Fruit fly (Drosophila melanogaster) whole organism, embryonic: ENCODE results near the gene Catsup.
A peak's percentile ranks its signal among the peaks of the same experiment; 100 is the strongest.

Source experiments
- Adf1 ChIP-seq: fragments of 200-800 bp; sonication (Bioruptor generic); IDR thresholded peaks from 2 replicates; pipeline ENCODE4 v1.3.6; 2022; ENCODE audit warnings: missing biosample characterization, missing genetic modification characterization
- Antp ChIP-seq: fragments of 200-800 bp; sonication (Bioruptor generic); optimal IDR thresholded peaks from 3 replicates; lab custom pipeline; 2016; ENCODE audit warnings: missing biosample characterization, missing genetic modification characterization
- Bgb ChIP-seq: fragments of 200-800 bp; sonication (Bioruptor generic); IDR thresholded peaks from 2 replicates; pipeline ENCODE4 v1.3.6; 2022; ENCODE audit warnings: missing biosample characterization, missing genetic modification characterization; ENCODE audit not compliant: partially characterized antibody
- CG10147 ChIP-seq: fragments of 200-800 bp; sonication (Bioruptor generic); optimal IDR thresholded peaks from 2 replicates; lab custom pipeline; 2019; ENCODE audit warnings: missing biosample characterization, mild to moderate bottlenecking, missing genetic modification characterization, moderate library complexity
- CG10431 ChIP-seq: fragments of 200-800 bp; sonication (Bioruptor generic); optimal IDR thresholded peaks from 3 replicates; lab custom pipeline; 2018; ENCODE audit warnings: missing biosample characterization, mild to moderate bottlenecking, missing genetic modification characterization
- CG10543 ChIP-seq: fragments of 200-800 bp; sonication (Bioruptor generic); optimal IDR thresholded peaks from 3 replicates; lab custom pipeline; 2017; ENCODE audit warnings: missing biosample characterization, mild to moderate bottlenecking, missing genetic modification characterization, moderate library complexity
- CG10654 ChIP-seq: fragments of 200-800 bp; sonication (Bioruptor generic); optimal IDR thresholded peaks from 2 replicates; lab custom pipeline; 2016; ENCODE audit warnings: missing biosample characterization, missing genetic modification characterization
- CG11723 ChIP-seq: fragments of 200-800 bp; sonication (Bioruptor generic); optimal IDR thresholded peaks from 2 replicates; lab custom pipeline; 2017; ENCODE audit warnings: missing biosample characterization, mild to moderate bottlenecking, missing genetic modification characterization
- CG12104 ChIP-seq: fragments of 200-800 bp; sonication (Bioruptor generic); optimal IDR thresholded peaks from 3 replicates; lab custom pipeline; 2016; ENCODE audit warnings: missing biosample characterization, missing genetic modification characterization
- CG12155 ChIP-seq: fragments of 200-800 bp; sonication (Bioruptor generic); optimal IDR thresholded peaks from 3 replicates; lab custom pipeline; 2016; ENCODE audit warnings: missing biosample characterization, missing genetic modification characterization
- CG13894 ChIP-seq: fragments of 200-800 bp; sonication (Bioruptor generic); optimal IDR thresholded peaks from 3 replicates; lab custom pipeline; 2018; ENCODE audit warnings: missing biosample characterization, mild to moderate bottlenecking, missing genetic modification characterization, moderate library complexity
- CG15479 ChIP-seq: fragments of 200-800 bp; sonication (Bioruptor generic); optimal IDR thresholded peaks from 3 replicates; lab custom pipeline; 2019; ENCODE audit warnings: missing biosample characterization, mild to moderate bottlenecking, missing genetic modification characterization, moderate library complexity
- CG17802 ChIP-seq: fragments of 200-800 bp; sonication (Bioruptor generic); optimal IDR thresholded peaks from 2 replicates; lab custom pipeline; 2018; ENCODE audit warnings: missing biosample characterization, mild to moderate bottlenecking, missing genetic modification characterization, moderate library complexity
- CG18262 ChIP-seq: fragments of 200-800 bp; optimal IDR thresholded peaks from 3 replicates; lab custom pipeline; 2019; ENCODE audit warnings: missing biosample characterization, mild to moderate bottlenecking, missing genetic modification characterization, moderate library complexity
- CG18599 ChIP-seq: fragments of 200-800 bp; sonication (Bioruptor generic); optimal IDR thresholded peaks from 3 replicates; lab custom pipeline; 2017; ENCODE audit warnings: missing biosample characterization, missing genetic modification characterization, mild to moderate bottlenecking, moderate library complexity, missing genetic modification reagents
- CG3065 ChIP-seq: fragments of 200-800 bp; sonication (Bioruptor generic); optimal IDR thresholded peaks from 2 replicates; lab custom pipeline; 2016; ENCODE audit warnings: missing biosample characterization, missing genetic modification characterization
- CG33557 ChIP-seq: fragments of 200-800 bp; sonication (Bioruptor generic); optimal IDR thresholded peaks from 2 replicates; lab custom pipeline; 2019; ENCODE audit warnings: missing biosample characterization, mild to moderate bottlenecking, missing genetic modification characterization, moderate library complexity
- CG3847 ChIP-seq: fragments of 200-800 bp; sonication (Bioruptor generic); IDR thresholded peaks from 2 replicates; pipeline ENCODE4 v1.3.6; 2022; ENCODE audit warnings: missing biosample characterization, missing genetic modification characterization
- CG4424 ChIP-seq: fragments of 200-800 bp; sonication (Bioruptor generic); optimal IDR thresholded peaks from 3 replicates; lab custom pipeline; 2016; ENCODE audit warnings: missing biosample characterization, missing genetic modification characterization
- CG7556 ChIP-seq: fragments of 200-800 bp; sonication (Bioruptor generic); optimal IDR thresholded peaks from 2 replicates; lab custom pipeline; 2017; ENCODE audit warnings: missing biosample characterization, mild to moderate bottlenecking, missing genetic modification characterization
- CG8924 ChIP-seq: fragments of 200-800 bp; optimal IDR thresholded peaks from 3 replicates; lab custom pipeline; 2019; ENCODE audit warnings: missing biosample characterization, mild to moderate bottlenecking, missing genetic modification characterization, moderate library complexity
- CHES-1-like ChIP-seq: fragments of 200-800 bp; sonication (Bioruptor generic); optimal IDR thresholded peaks from 2 replicates; lab custom pipeline; 2016; ENCODE audit warnings: missing biosample characterization, missing genetic modification characterization
- Gsc ChIP-seq: fragments of 200-800 bp; sonication (Bioruptor generic); IDR thresholded peaks from 2 replicates; pipeline ENCODE4 v1.3.6; 2022; ENCODE audit warnings: missing biosample characterization, missing genetic modification characterization
- Hey ChIP-seq: fragments of 200-800 bp; sonication (Bioruptor generic); optimal IDR thresholded peaks from 3 replicates; lab custom pipeline; 2018; ENCODE audit warnings: missing biosample characterization, mild to moderate bottlenecking, missing genetic modification characterization
- Med ChIP-seq: fragments of 200-800 bp; sonication (Bioruptor generic); peaks from one replicate; lab custom pipeline; 2016; ENCODE audit warnings: missing biosample characterization, missing genetic modification characterization, mild to moderate bottlenecking, inconsistent platforms, moderate library complexity
- Mrtf ChIP-seq: fragments of 200-800 bp; sonication (Bioruptor generic); IDR thresholded peaks from 3 replicates; pipeline ENCODE4 v1.3.6; 2022; ENCODE audit warnings: missing biosample characterization, missing genetic modification characterization
- Sry-δ ChIP-seq: fragments of 200-800 bp; sonication (Bioruptor generic); optimal IDR thresholded peaks from 2 replicates; lab custom pipeline; 2016; ENCODE audit warnings: missing biosample characterization, missing genetic modification characterization
- TFAM ChIP-seq: fragments of 200-800 bp; sonication (Bioruptor generic); optimal IDR thresholded peaks from 2 replicates; lab custom pipeline; 2017; ENCODE audit warnings: missing biosample characterization, missing genetic modification characterization, inconsistent platforms
- abd-A ChIP-seq: fragments of 200-800 bp; sonication (Bioruptor generic); optimal IDR thresholded peaks from 3 replicates; lab custom pipeline; 2019; ENCODE audit warnings: missing biosample characterization, mild to moderate bottlenecking, missing genetic modification characterization, moderate library complexity
- chif ChIP-seq, 2 experiments: fragments of 200-800 bp; sonication (Bioruptor generic); optimal IDR thresholded peaks; 3 replicates each; lab custom pipeline; 2016; ENCODE audit warnings: missing biosample characterization in 2 of 2, missing genetic modification characterization in 2 of 2
- ci ChIP-seq: fragments of 200-800 bp; sonication (Bioruptor generic); IDR thresholded peaks from 3 replicates; pipeline ENCODE4 v1.3.6; 2022; ENCODE audit warnings: missing biosample characterization, missing genetic modification characterization
- crol ChIP-seq: fragments of 200-800 bp; sonication (Bioruptor generic); IDR thresholded peaks from 2 replicates; pipeline ENCODE4 v1.3.6; 2022; ENCODE audit warnings: missing biosample characterization, missing genetic modification characterization
- exex ChIP-seq: fragments of 200-800 bp; sonication (Bioruptor generic); optimal IDR thresholded peaks from 4 replicates; lab custom pipeline; 2018; ENCODE audit warnings: missing biosample characterization, mild to moderate bottlenecking, missing genetic modification characterization, moderate library complexity
- gem ChIP-seq: fragments of 200-800 bp; sonication (Bioruptor generic); optimal IDR thresholded peaks from 2 replicates; lab custom pipeline; 2019; ENCODE audit warnings: missing biosample characterization, mild to moderate bottlenecking, missing genetic modification characterization, moderate library complexity
- gro ChIP-seq: fragments of 200-800 bp; sonication (Bioruptor generic); optimal IDR thresholded peaks from 2 replicates; lab custom pipeline; 2016; ENCODE audit warnings: missing biosample characterization, missing genetic modification characterization
- lab ChIP-seq: fragments of 200-800 bp; sonication (Bioruptor generic); optimal IDR thresholded peaks from 3 replicates; lab custom pipeline; 2017; ENCODE audit warnings: missing biosample characterization, missing genetic modification characterization, mild to moderate bottlenecking, moderate library complexity, missing genetic modification reagents
- mirr ChIP-seq: fragments of 200-800 bp; sonication (Bioruptor generic); optimal IDR thresholded peaks from 3 replicates; lab custom pipeline; 2018; ENCODE audit warnings: missing biosample characterization, mild to moderate bottlenecking, missing genetic modification characterization
- sisA ChIP-seq: fragments of 200-800 bp; sonication (Bioruptor generic); IDR thresholded peaks from 2 replicates; pipeline ENCODE4 v1.3.6; 2022; ENCODE audit warnings: missing biosample characterization, missing genetic modification characterization
- slbo ChIP-seq: fragments of 200-800 bp; sonication (Bioruptor generic); IDR thresholded peaks from 2 replicates; pipeline ENCODE4 v1.3.6; 2022; ENCODE audit warnings: missing biosample characterization, missing genetic modification characterization
- sob ChIP-seq: fragments of 200-800 bp; sonication (Bioruptor generic); IDR thresholded peaks from 2 replicates; pipeline ENCODE4 v1.3.6; 2022; ENCODE audit warnings: missing biosample characterization, missing genetic modification characterization
- tap ChIP-seq: fragments of 200-800 bp; optimal IDR thresholded peaks from 3 replicates; lab custom pipeline; 2019; ENCODE audit warnings: missing biosample characterization, mild to moderate bottlenecking, missing genetic modification characterization, moderate library complexity
- tgo ChIP-seq: fragments of 200-800 bp; sonication (Bioruptor generic); IDR thresholded peaks from 3 replicates; pipeline ENCODE4 v1.3.6; 2022; ENCODE audit warnings: missing biosample characterization, missing genetic modification characterization
- tin ChIP-seq: fragments of 200-800 bp; sonication (Bioruptor generic); optimal IDR thresholded peaks from 3 replicates; lab custom pipeline; 2016; ENCODE audit warnings: missing biosample characterization, missing genetic modification characterization
- trem ChIP-seq: fragments of 200-800 bp; optimal IDR thresholded peaks from 3 replicates; lab custom pipeline; 2019; ENCODE audit warnings: missing biosample characterization, mild to moderate bottlenecking, missing genetic modification characterization, moderate library complexity
- tx ChIP-seq: fragments of 200-800 bp; sonication (Bioruptor generic); optimal IDR thresholded peaks from 2 replicates; lab custom pipeline; 2016; ENCODE audit warnings: missing biosample characterization, missing genetic modification characterization
- zen2 ChIP-seq: fragments of 200-800 bp; sonication (Bioruptor generic); IDR thresholded peaks from 3 replicates; pipeline ENCODE4 v1.3.6; 2022; ENCODE audit warnings: missing biosample characterization, missing genetic modification characterization; ENCODE audit not compliant: partially characterized antibody

The Catsup gene

dm6 chr2L:19014881-19015366 is 26.7 kb upstream of the Catsup start (continued):
- TF ChIP-seq CG15479 (GFP tag; lab: Kevin White, UChicago) (no peak), Bgb (GFP tag; lab: Robert Waterston, UW) (peak; percentile 33; the same call in 1 of the 2 replicates), exex (tag; lab: Kevin White, UChicago) (no peak), gem (tag; lab: Kevin White, UChicago) (no peak), chif (GFP tag; optimal IDR thresholded peaks at IDR 0.05; lab: Kevin White, UChicago) (no peak), slbo (GFP tag; lab: Robert Waterston, UW) (0 out of 2 replicates have a peak, but pooled peaks have one; percentile 1), CG12104 (peak; percentile 31), trem (tag; lab: Kevin White, UChicago) (no peak), CG17802 (no peak), CG10147 (GFP tag; lab: Kevin White, UChicago) (no peak), crol (peak; percentile 82), CG10431 (GFP tag; lab: Kevin White, UChicago) (no peak), gro (GFP tag; lab: Kevin White, UChicago) (no peak), CG7556 (GFP tag; lab: Kevin White, UChicago) (peak; percentile 53), Antp (GFP tag; lab: Kevin White, UChicago) (no peak), tx (GFP tag; lab: Kevin White, UChicago) (no peak)
- TF ChIP-seq, all 482 proteins: peak for 23

dm6 chr2L:19015628-19016027 is 26.0 kb upstream of the Catsup start:
- TF ChIP-seq abd-A = peak; percentile 91
- peak; percentile 66 for TF ChIP-seq CG10543
- peak; percentile 96 for TF ChIP-seq Hey (tag; lab: Kevin White, UChicago)
- TF ChIP-seq CG3847 (GFP tag; lab: Robert Waterston, UW) = 0 out of 2 replicates have a peak, but pooled peaks have one; percentile 10
- no peak for TF ChIP-seq CG8924 (tag; lab: Kevin White, UChicago)
- 0 out of 3 replicates have a peak, but pooled peaks have one; percentile 7 for TF ChIP-seq ci (GFP tag; lab: Robert Waterston, UW)
- TF ChIP-seq zen2 (GFP tag; lab: Robert Waterston, UW) = peak; percentile 34; the same call in 1 of the 3 replicates
- TF ChIP-seq CG10654 (GFP tag; lab: Kevin White, UChicago) = no peak
- no peak for TF ChIP-seq CG33557
- TF ChIP-seq mirr = peak; percentile 37
- peak; percentile 54 for TF ChIP-seq Med (GFP tag; lab: Kevin White, UChicago)
- peak; percentile 7; the same call in 1 of the 2 replicates for TF ChIP-seq Adf1 (GFP tag; lab: Robert Waterston, UW)
- peak; percentile 49 for TF ChIP-seq CG13894 (tag; lab: Kevin White, UChicago)

- TF ChIP-seq CG12155 (GFP tag; lab: Kevin White, UChicago) (no peak), TFAM (no peak), Mrtf (no peak), CG3065 (no peak), sisA (no peak), abd-A (peak; percentile 91), lab (GFP tag; lab: Kevin White, UChicago) (peak; percentile 18), CG11723 (GFP tag; lab: Kevin White, UChicago) (no peak), mirr (no peak), Hey (tag; lab: Kevin White, UChicago) (peak; percentile 42), CG4424 (GFP tag; lab: Kevin White, UChicago) (no peak), tin (no peak), CHES-1-like (no peak), tgo (no peak), CG18262 (tag; lab: Kevin White, UChicago) (no peak), sob (no peak), Sry-δ (GFP tag; lab: Kevin White, UChicago) (no peak), CG10543 (peak; percentile 23), Gsc (GFP tag; lab: Robert Waterston, UW) (no peak), tx (GFP tag; lab: Kevin White, UChicago) (no peak), tap (no peak), CG18599 (GFP tag; lab: Kevin White, UChicago) (peak; percentile 8)
Observed at dm6 chr2L:19017060-19017459, 24.6 kb upstream of the Catsup start.
